Fruit fly (Drosophila melanogaster): Measurements from ENCODE around the gene dj.

Gene dj

DNA sequence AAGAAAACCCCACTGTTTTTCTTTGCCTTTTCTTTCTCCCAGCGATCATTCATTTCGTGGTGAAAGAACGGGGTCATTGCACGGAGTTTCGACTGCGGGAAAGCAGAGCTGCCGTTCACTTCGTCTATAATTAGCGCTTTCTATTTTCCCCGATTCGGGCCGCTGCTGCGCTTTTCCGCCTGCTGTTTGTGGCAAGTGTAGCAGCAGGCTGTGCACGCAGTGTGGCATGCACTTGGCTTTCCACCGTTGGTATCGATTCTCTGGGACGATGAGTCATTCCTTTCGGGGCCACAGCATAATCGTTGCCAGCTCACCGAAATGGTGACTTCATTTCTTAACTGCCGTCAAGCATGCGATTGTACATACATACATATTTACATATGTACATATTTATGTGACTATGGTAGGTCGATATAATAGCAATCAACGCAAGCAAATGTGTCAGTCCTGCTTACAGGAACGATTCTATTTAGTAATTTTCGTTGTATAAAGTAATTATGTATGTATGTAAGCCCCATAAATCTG is 29.8 kb downstream of the dj start (continued):
- TF ChIP-seq fd59A (GFP tag; optimal IDR thresholded peaks at IDR 0.05), result no peak
- TF ChIP-seq CG10631 (GFP tag; optimal IDR thresholded peaks at IDR 0.05), result no peak
- TF ChIP-seq CG3919 (GFP tag; optimal IDR thresholded peaks at IDR 0.05), result no peak
- no peak for TF ChIP-seq Ets96B (tag; optimal IDR thresholded peaks at IDR 0.05)
- no peak for TF ChIP-seq salr (GFP tag; optimal IDR thresholded peaks at IDR 0.05)
- TF ChIP-seq vri (GFP tag; optimal IDR thresholded peaks at IDR 0.05), result no peak
- TF ChIP-seq Met (GFP tag; optimal IDR thresholded peaks at IDR 0.05), result no peak
- peak; percentile 58 for TF ChIP-seq Eip78C (GFP tag)
- TF ChIP-seq Blimp-1 (GFP tag; optimal IDR thresholded peaks at IDR 0.05), result no peak
- no peak for TF ChIP-seq CG1621 (tag; optimal IDR thresholded peaks at IDR 0.05)
- no peak for TF ChIP-seq Hr39 (GFP tag; optimal IDR thresholded peaks at IDR 0.05)
- no peak for TF ChIP-seq lz (GFP tag; optimal IDR thresholded peaks at IDR 0.05)
- no peak for TF ChIP-seq CG6792 (GFP tag; optimal IDR thresholded peaks at IDR 0.05)
- peak; percentile 21 for TF ChIP-seq Lpt (GFP tag; optimal IDR thresholded peaks at IDR 0.05)
- no peak for TF ChIP-seq achi (GFP tag; optimal IDR thresholded peaks at IDR 0.05)
- TF ChIP-seq CG10669 (GFP tag; optimal IDR thresholded peaks at IDR 0.05), result no peak
- no peak for TF ChIP-seq acj6 (GFP tag; optimal IDR thresholded peaks at IDR 0.05)
- no peak for TF ChIP-seq OdsH (GFP tag; optimal IDR thresholded peaks at IDR 0.05)
- no peak for TF ChIP-seq fkh (GFP tag; optimal IDR thresholded peaks at IDR 0.05)
- TF ChIP-seq CG6808 (GFP tag; optimal IDR thresholded peaks at IDR 0.05), result no peak

- TF ChIP-seq Hr39 (GFP tag; optimal IDR thresholded peaks at IDR 0.05), result no peak
- TF ChIP-seq Met (GFP tag; optimal IDR thresholded peaks at IDR 0.05), result peak; percentile 12
- peak; percentile 2 for TF ChIP-seq achi (GFP tag; optimal IDR thresholded peaks at IDR 0.05)
- peak; percentile 11 for TF ChIP-seq svp (GFP tag)
- TF ChIP-seq fkh (GFP tag; optimal IDR thresholded peaks at IDR 0.05), result peak; percentile 42
- TF ChIP-seq Eip78C (GFP tag), result peak; percentile 42
- TF ChIP-seq Lpt (GFP tag; optimal IDR thresholded peaks at IDR 0.05), result peak; percentile 67
- TF ChIP-seq dsx (GFP tag; optimal IDR thresholded peaks at IDR 0.05; ENCODE audit: poor library complexity, severe bottlenecking), result peak; percentile 32
- TF ChIP-seq CG6854 (GFP tag; optimal IDR thresholded peaks at IDR 0.05), result peak; percentile 2
- no peak for TF ChIP-seq CG6276 (GFP tag; optimal IDR thresholded peaks at IDR 0.05)
- TF ChIP-seq ss (GFP tag; optimal IDR thresholded peaks at IDR 0.05), result peak in 1 of 2 experiments; percentile 13
- TF ChIP-seq Smox (GFP tag; optimal IDR thresholded peaks at IDR 0.05), result no peak
- peak; percentile 35 for TF ChIP-seq CG6808 (GFP tag; optimal IDR thresholded peaks at IDR 0.05)
Observed at dm6 chr3R:7089522-7090336, 30.6 kb downstream of the dj start.

dm6 chr3R:7090337-7090830 is 31.3 kb downstream of the dj start:
- peak in 1 of 2 experiments; percentile 3 for TF ChIP-seq salr (GFP tag; optimal IDR thresholded peaks at IDR 0.05)
- TF ChIP-seq Eip93F (GFP tag; optimal IDR thresholded peaks at IDR 0.05), result no peak
- TF ChIP-seq CG11762 (GFP tag; optimal IDR thresholded peaks at IDR 0.05; ENCODE audit: insufficient read depth), result no peak
- peak; percentile 16 for TF ChIP-seq topi (GFP tag; optimal IDR thresholded peaks at IDR 0.05)
- 0 out of 3 replicates have a peak, but pooled peaks have one; percentile 7 for TF ChIP-seq CG6163 (GFP tag; IDR thresholded peaks at IDR 0.05)
- peak; percentile 34; the same call in 1 of the 3 replicates for TF ChIP-seq eg (GFP tag; IDR thresholded peaks at IDR 0.05)
- TF ChIP-seq svp (GFP tag), result peak; percentile 52
- TF ChIP-seq Hr4 (GFP tag; optimal IDR thresholded peaks at IDR 0.05), result peak; percentile 26
- TF ChIP-seq fkh (GFP tag; optimal IDR thresholded peaks at IDR 0.05), result no peak
- TF ChIP-seq CG3032 (tag; optimal IDR thresholded peaks at IDR 0.05), result peak; percentile 4
- TF ChIP-seq CG8119 (GFP tag; IDR thresholded peaks at IDR 0.05), result peak; percentile 35; the same call in 2 of the 3 replicates
- TF ChIP-seq CG34406 (GFP tag; optimal IDR thresholded peaks at IDR 0.05), result peak; percentile 16
- TF ChIP-seq vri (GFP tag; optimal IDR thresholded peaks at IDR 0.05), result no peak
- no peak for TF ChIP-seq CG11902 (GFP tag; optimal IDR thresholded peaks at IDR 0.05)
- TF ChIP-seq CG10631 (GFP tag; optimal IDR thresholded peaks at IDR 0.05), result no peak
- TF ChIP-seq CG1621 (tag; optimal IDR thresholded peaks at IDR 0.05), result peak; percentile 13
- peak in 1 of 2 experiments; percentile 12 for TF ChIP-seq ss (GFP tag; optimal IDR thresholded peaks at IDR 0.05)
- peak; percentile 28 for TF ChIP-seq Met (GFP tag; optimal IDR thresholded peaks at IDR 0.05)
- peak; percentile 33 for TF ChIP-seq CG3919 (GFP tag; optimal IDR thresholded peaks at IDR 0.05)
- no peak for TF ChIP-seq CG31627 (GFP tag; optimal IDR thresholded peaks at IDR 0.05)
- no peak for TF ChIP-seq esn (GFP tag; optimal IDR thresholded peaks at IDR 0.05)
- TF ChIP-seq Eip78C (GFP tag), result peak; percentile 68
- TF ChIP-seq pdm3 (GFP tag; optimal IDR thresholded peaks at IDR 0.05), result no peak
- no peak for TF ChIP-seq CG6792 (GFP tag; optimal IDR thresholded peaks at IDR 0.05)
- no peak for TF ChIP-seq Hr39 (GFP tag; optimal IDR thresholded peaks at IDR 0.05)
- TF ChIP-seq CG8632 (GFP tag; optimal IDR thresholded peaks at IDR 0.05), result peak; percentile 8
- TF ChIP-seq Gug (GFP tag; IDR thresholded peaks at IDR 0.05), result no peak
- TF ChIP-seq lz (GFP tag; optimal IDR thresholded peaks at IDR 0.05), result peak; percentile 1
- no peak for TF ChIP-seq Eip75B (GFP tag; optimal IDR thresholded peaks at IDR 0.05)
- no peak for TF ChIP-seq CG32006 (GFP tag; optimal IDR thresholded peaks at IDR 0.05)

All from whole organism, prepupa.